Fruit fly (Drosophila melanogaster): ENCODE data around the gene CG12111.
A peak's percentile ranks its signal among the peaks of the same experiment; 100 is the strongest.

Gene CG12111

dm6 chrX:8520517-8520916, 50.2 kb downstream of the CG12111 start (continued):
- peak; percentile 51 for TF ChIP-seq CG13894 (tag; optimal IDR thresholded peaks at IDR 0.05)
- TF ChIP-seq CG1603 (tag; optimal IDR thresholded peaks at IDR 0.05), result no peak
- TF ChIP-seq CG6854 (GFP tag; optimal IDR thresholded peaks at IDR 0.05), result no peak
- TF ChIP-seq sd (tag; optimal IDR thresholded peaks at IDR 0.05), result peak; percentile 45
- no peak for TF ChIP-seq Ptx1 (GFP tag; IDR thresholded peaks at IDR 0.05)
- TF ChIP-seq CG9876 (GFP tag; optimal IDR thresholded peaks at IDR 0.05), result no peak
- TF ChIP-seq CG10431 (GFP tag; optimal IDR thresholded peaks at IDR 0.05), result no peak
- TF ChIP-seq nerfin-2 (GFP tag; IDR thresholded peaks at IDR 0.05; ENCODE audit: partially characterized antibody), result no peak
- TF ChIP-seq CG32532 (GFP tag; IDR thresholded peaks at IDR 0.05), result no peak

Measured in whole organism, embryonic.